Worm (Caenorhabditis elegans): Measurements from ENCODE around the gene pcca-1.

DNA sequence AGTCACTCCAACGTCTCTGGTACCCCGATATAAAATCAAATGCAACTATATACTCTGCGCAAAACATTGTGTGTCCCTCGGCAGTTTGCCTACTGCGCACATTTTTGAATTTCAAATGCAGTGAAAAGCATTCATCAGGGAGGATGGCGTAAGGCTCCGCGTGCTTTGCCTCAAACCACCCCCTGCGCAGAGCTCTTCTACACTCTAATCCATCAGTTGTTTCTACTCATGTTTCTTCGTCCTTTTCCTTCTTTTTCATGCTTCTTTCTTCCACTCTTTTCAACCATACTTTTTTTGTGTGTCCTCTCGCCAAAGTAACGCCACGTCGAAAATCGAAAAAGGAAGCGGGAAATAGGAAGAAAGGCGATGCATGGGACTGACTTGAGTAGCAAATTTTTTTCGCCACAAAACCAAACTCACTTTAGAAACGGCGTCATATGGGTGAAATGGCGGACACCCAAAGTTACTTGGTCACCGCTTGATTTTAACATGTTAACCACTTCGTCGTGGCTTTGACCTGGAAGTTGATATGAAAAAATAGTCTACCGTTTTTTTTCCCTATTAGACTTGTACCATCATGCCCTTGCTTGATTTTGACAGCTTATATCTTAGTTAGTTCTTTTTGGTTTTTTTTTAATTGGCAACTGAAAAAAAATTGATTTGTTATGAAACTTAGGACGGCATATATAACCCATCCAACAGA is 17.8 kb upstream of the pcca-1 start:
- no peak for TF ChIP-seq Y56A3A.18 (GFP tag; IDR thresholded peaks at IDR 0.05)
- no peak for TF ChIP-seq snpc-4 (GFP tag; optimal IDR thresholded peaks at IDR 0.05)
- TF ChIP-seq snpc-4 (tag; optimal IDR thresholded peaks at IDR 0.05) = no peak
- no peak for TF ChIP-seq sptf-2 (GFP tag; optimal IDR thresholded peaks at IDR 0.05)
- no peak for TF ChIP-seq Y53G8AR.9 (GFP tag; conservative IDR thresholded peaks at IDR 0.05)
- TF ChIP-seq F49E8.2 (tag; optimal IDR thresholded peaks at IDR 0.05; ENCODE audit: insufficient read depth) = no peak
- no peak for TF ChIP-seq atf-7 (tag; optimal IDR thresholded peaks at IDR 0.05)
- TF ChIP-seq unc-62 (GFP tag; optimal IDR thresholded peaks at IDR 0.05) = no peak
- no peak for TF ChIP-seq gei-17 (GFP tag; optimal IDR thresholded peaks at IDR 0.05)
